Fruit fly (Drosophila melanogaster) Kc167 (cell line): ENCODE data around the gene subdued.

Source experiments
- Myc ChIP-seq: fragments of >200 bp; optimal IDR thresholded peaks from 2 replicates; lab custom pipeline; 2017; ENCODE audit warnings: missing external identifiers
- insv ChIP-seq: fragments of >200 bp; optimal IDR thresholded peaks from 3 replicates; lab custom pipeline; 2018; ENCODE audit warnings: missing external identifiers
- psq ChIP-seq: fragments of >200 bp; optimal IDR thresholded peaks from 2 replicates; lab custom pipeline; 2017; ENCODE audit warnings: missing external identifiers
- ttk ChIP-seq: sonication (Bioruptor generic); optimal IDR thresholded peaks from 2 replicates; lab custom pipeline; 2017; ENCODE audit warnings: missing external identifiers

- TF ChIP-seq ttk (lab: Kevin White, UChicago) (no peak), insv (lab: Kevin White, UChicago) (no peak), Myc (lab: Kevin White, UChicago) (no peak), psq (lab: Kevin White, UChicago) (no peak)
These were observed 32.6 kb downstream of the subdued start, which contains the start of gene CG17752 for dm6 chr3R:19609925-19610324.
